Fruit fly (Drosophila melanogaster) whole organism, wandering third instar larva: ENCODE data around the gene Trim9.
A peak's percentile ranks its signal among the peaks of the same experiment; 100 is the strongest.

ENCODE experiments used
- CrebA ChIP-seq: fragments of 200-800 bp; sonication (Bioruptor generic); optimal IDR thresholded peaks from 2 replicates; lab custom pipeline; 2016; ENCODE audit warnings: missing biosample characterization, mild to moderate bottlenecking, missing genetic modification characterization, borderline replicate concordance
- Hr83 ChIP-seq: fragments of 200-300 bp; sonication (Bioruptor generic); optimal IDR thresholded peaks from 2 replicates; lab custom pipeline; 2016; ENCODE audit warnings: missing biosample characterization, mild to moderate bottlenecking, missing genetic modification characterization, moderate library complexity; ENCODE audit not compliant: poor library complexity, severe bottlenecking
- N ChIP-seq: fragments of >200 bp; optimal IDR thresholded peaks from 2 replicates; lab custom pipeline; 2018; ENCODE audit warnings: missing biosample characterization, missing external identifiers, missing genetic modification characterization
- Sp1 ChIP-seq: fragments of 200-800 bp; sonication (Bioruptor generic); optimal IDR thresholded peaks from 3 replicates; lab custom pipeline; 2019; ENCODE audit warnings: missing biosample characterization, mild to moderate bottlenecking, missing genetic modification characterization, moderate library complexity
- psq ChIP-seq: fragments of 200-800 bp; sonication (Bioruptor generic); optimal IDR thresholded peaks from 3 replicates; lab custom pipeline; 2017; ENCODE audit warnings: missing biosample characterization, mild to moderate bottlenecking, missing genetic modification characterization, moderate library complexity
- rgr ChIP-seq: fragments of 200-800 bp; sonication (Bioruptor generic); optimal IDR thresholded peaks from 3 replicates; lab custom pipeline; 2016; ENCODE audit warnings: missing biosample characterization, mild to moderate bottlenecking, missing genetic modification characterization
- woc ChIP-seq: sonication (Bioruptor generic); optimal IDR thresholded peaks from 2 replicates; lab custom pipeline; 2016; ENCODE audit warnings: missing biosample characterization, mild to moderate bottlenecking, missing genetic modification characterization

DNA sequence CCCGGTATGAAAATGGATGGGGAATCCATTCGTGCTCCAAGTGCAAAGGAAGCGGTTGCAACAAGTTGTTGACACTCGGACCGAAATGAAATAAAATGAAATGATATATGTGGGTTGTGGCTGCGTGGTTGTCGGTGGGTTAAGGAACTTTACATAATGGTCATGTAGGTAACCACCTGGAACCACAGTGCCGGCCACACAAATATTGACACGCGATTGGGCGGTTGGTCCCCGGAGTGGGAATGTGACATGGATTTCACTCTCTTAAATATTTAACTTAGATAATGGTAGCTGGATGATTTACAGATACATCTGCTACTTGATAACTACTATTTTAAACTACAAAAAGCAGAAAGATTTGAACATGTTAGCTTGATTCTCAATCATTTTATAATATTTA lies 39.8 kb upstream of the Trim9 start:
- no peak for TF ChIP-seq woc (GFP tag; lab: Kevin White, UChicago)
- TF ChIP-seq psq: no peak
- no peak for TF ChIP-seq N (GFP tag; lab: Kevin White, UChicago)
- no peak for TF ChIP-seq CrebA (GFP tag; lab: Kevin White, UChicago)
- TF ChIP-seq Hr83 (GFP tag; lab: Kevin White, UChicago): peak; percentile 84
- TF ChIP-seq Sp1 (GFP tag; lab: Kevin White, UChicago): peak; percentile 12
- peak; percentile 33 for TF ChIP-seq rgr
